Fruit fly (Drosophila melanogaster) whole organism, embryonic: ENCODE data around the gene Pex7.

Source experiments
- Ada2b ChIP-seq: fragments of 200-800 bp; sonication (Bioruptor generic); IDR thresholded peaks from 2 replicates; pipeline ENCODE4 v1.3.6; 2022; ENCODE audit warnings: missing biosample characterization, missing genetic modification characterization
- Antp ChIP-seq: fragments of 200-800 bp; sonication (Bioruptor generic); optimal IDR thresholded peaks from 3 replicates; lab custom pipeline; 2016; ENCODE audit warnings: missing biosample characterization, missing genetic modification characterization
- Bdp1 ChIP-seq: fragments of 200-800 bp; sonication (Bioruptor generic); optimal IDR thresholded peaks from 3 replicates; lab custom pipeline; 2016; ENCODE audit warnings: missing biosample characterization, missing genetic modification characterization
- CG13123 ChIP-seq: fragments of 200-800 bp; sonication (Bioruptor generic); optimal IDR thresholded peaks from 2 replicates; lab custom pipeline; 2016; ENCODE audit warnings: missing biosample characterization, missing genetic modification characterization
- CG13424 ChIP-seq: fragments of 200-800 bp; sonication (Bioruptor generic); optimal IDR thresholded peaks from 2 replicates; lab custom pipeline; 2019; ENCODE audit warnings: missing biosample characterization, mild to moderate bottlenecking, missing genetic modification characterization, moderate library complexity
- CG14050 ChIP-seq: fragments of 200-800 bp; sonication (Bioruptor generic); IDR thresholded peaks from 3 replicates; pipeline ENCODE4 v1.3.6; 2022; ENCODE audit warnings: missing biosample characterization, missing genetic modification characterization
- CG14965 ChIP-seq: fragments of 200-800 bp; sonication (Bioruptor generic); optimal IDR thresholded peaks from 2 replicates; lab custom pipeline; 2016; ENCODE audit warnings: missing biosample characterization, missing genetic modification characterization, borderline replicate concordance
- CG16863 ChIP-seq: fragments of 200-800 bp; sonication (Bioruptor generic); optimal IDR thresholded peaks from 3 replicates; lab custom pipeline; 2016; ENCODE audit warnings: missing biosample characterization, missing genetic modification characterization
- CG17328 ChIP-seq: fragments of 200-800 bp; sonication (Bioruptor generic); IDR thresholded peaks from 2 replicates; pipeline ENCODE4 v1.3.6; 2022; ENCODE audit warnings: missing biosample characterization, missing genetic modification characterization
- CG17829 ChIP-seq: fragments of 200-800 bp; optimal IDR thresholded peaks from 2 replicates; lab custom pipeline; 2019; ENCODE audit warnings: missing biosample characterization, mild to moderate bottlenecking, missing genetic modification characterization, moderate library complexity
- CG2199 ChIP-seq: fragments of 200-800 bp; sonication (Bioruptor generic); IDR thresholded peaks from 3 replicates; pipeline ENCODE4 v1.3.6; 2022; ENCODE audit warnings: missing biosample characterization, missing genetic modification characterization
- CG31365 ChIP-seq: fragments of 200-800 bp; sonication (Bioruptor generic); optimal IDR thresholded peaks from 2 replicates; lab custom pipeline; 2018; ENCODE audit warnings: missing biosample characterization, mild to moderate bottlenecking, missing genetic modification characterization
- CG32532 ChIP-seq: fragments of 200-800 bp; sonication (Bioruptor generic); IDR thresholded peaks from 2 replicates; pipeline ENCODE4 v1.3.6; 2022; ENCODE audit warnings: missing biosample characterization, missing genetic modification characterization
- CG3281 ChIP-seq: fragments of 200-800 bp; sonication (Bioruptor generic); optimal IDR thresholded peaks from 3 replicates; lab custom pipeline; 2017; ENCODE audit warnings: missing biosample characterization, mild to moderate bottlenecking, missing genetic modification characterization
- CG4328 ChIP-seq: fragments of 200-800 bp; sonication (Bioruptor generic); optimal IDR thresholded peaks from 3 replicates; lab custom pipeline; 2017; ENCODE audit warnings: missing biosample characterization, missing genetic modification reagents, missing genetic modification characterization
- CG5180 ChIP-seq: fragments of 200-800 bp; sonication (Bioruptor generic); optimal IDR thresholded peaks from 3 replicates; lab custom pipeline; 2017; ENCODE audit warnings: missing biosample characterization, missing genetic modification characterization, mild to moderate bottlenecking, moderate library complexity, missing genetic modification reagents
- CG8765 ChIP-seq: fragments of 200-800 bp; sonication (Bioruptor generic); IDR thresholded peaks from 2 replicates; pipeline ENCODE4 v1.3.6; 2022; ENCODE audit warnings: missing biosample characterization, missing genetic modification characterization
- CG9876 ChIP-seq: fragments of 200-800 bp; sonication (Bioruptor generic); optimal IDR thresholded peaks from 2 replicates; lab custom pipeline; 2016; ENCODE audit warnings: missing biosample characterization, missing genetic modification characterization
- Hsf ChIP-seq: fragments of 200-800 bp; sonication (Bioruptor generic); optimal IDR thresholded peaks from 3 replicates; lab custom pipeline; 2016; ENCODE audit warnings: missing biosample characterization, missing genetic modification characterization
- Jarid2 ChIP-seq: fragments of 200-800 bp; sonication (Bioruptor generic); optimal IDR thresholded peaks from 3 replicates; lab custom pipeline; 2017; ENCODE audit warnings: mild to moderate bottlenecking, missing biosample characterization, missing genetic modification reagents, missing genetic modification characterization
- Mes4 ChIP-seq: fragments of 200-800 bp; sonication (Bioruptor generic); optimal IDR thresholded peaks from 2 replicates; lab custom pipeline; 2016; ENCODE audit warnings: missing biosample characterization, missing genetic modification characterization
- Neu2 ChIP-seq: fragments of 200-800 bp; sonication (Bioruptor generic); optimal IDR thresholded peaks from 3 replicates; lab custom pipeline; 2016; ENCODE audit warnings: missing biosample characterization, missing genetic modification characterization, borderline replicate concordance
- Poxn ChIP-seq: fragments of 200-800 bp; sonication (Bioruptor generic); IDR thresholded peaks from 2 replicates; pipeline ENCODE4 v1.3.6; 2022; ENCODE audit warnings: missing biosample characterization, missing genetic modification characterization
- Trl ChIP-seq, 3 experiments: fragments of >200 bp in 2 of 3; fragments of 200-800 bp in 1 of 3; sonication (Bioruptor generic) in 1 of 3; optimal IDR thresholded peaks; 2 replicates in 1 of 3; 3 replicates in 2 of 3; lab custom pipeline; 2016 to 2017; ENCODE audit warnings: missing biosample characterization in 1 of 3, missing genetic modification characterization in 1 of 3
- Vsx1 ChIP-seq: fragments of 200-800 bp; sonication (Bioruptor generic); optimal IDR thresholded peaks from 2 replicates; lab custom pipeline; 2017; ENCODE audit warnings: missing biosample characterization, mild to moderate bottlenecking, missing genetic modification characterization, missing genetic modification reagents
- bbx ChIP-seq: fragments of 200-800 bp; sonication (Bioruptor generic); IDR thresholded peaks from 2 replicates; pipeline ENCODE4 v1.3.6; 2022; ENCODE audit warnings: missing biosample characterization, missing genetic modification characterization; ENCODE audit not compliant: partially characterized antibody
- ci ChIP-seq: fragments of 200-800 bp; sonication (Bioruptor generic); IDR thresholded peaks from 3 replicates; pipeline ENCODE4 v1.3.6; 2022; ENCODE audit warnings: missing biosample characterization, missing genetic modification characterization
- cwo ChIP-seq: fragments of 200-800 bp; sonication (Bioruptor generic); optimal IDR thresholded peaks from 3 replicates; lab custom pipeline; 2017; ENCODE audit warnings: missing biosample characterization, missing genetic modification characterization, mild to moderate bottlenecking, moderate library complexity, missing genetic modification reagents
- fd96Cb ChIP-seq: fragments of 200-800 bp; sonication (Bioruptor generic); optimal IDR thresholded peaks from 2 replicates; lab custom pipeline; 2018; ENCODE audit warnings: missing biosample characterization, mild to moderate bottlenecking, missing genetic modification characterization, moderate library complexity
- gem ChIP-seq: fragments of 200-800 bp; sonication (Bioruptor generic); optimal IDR thresholded peaks from 2 replicates; lab custom pipeline; 2019; ENCODE audit warnings: missing biosample characterization, mild to moderate bottlenecking, missing genetic modification characterization, moderate library complexity
- ham ChIP-seq: fragments of 200-800 bp; sonication (Bioruptor generic); IDR thresholded peaks from 2 replicates; pipeline ENCODE4 v1.3.6; 2022; ENCODE audit warnings: missing biosample characterization, missing genetic modification characterization
- jing ChIP-seq: fragments of 200-800 bp; sonication (Bioruptor generic); optimal IDR thresholded peaks from 2 replicates; lab custom pipeline; 2018; ENCODE audit warnings: missing biosample characterization, mild to moderate bottlenecking, missing genetic modification characterization
- maf-S ChIP-seq: fragments of 200-800 bp; sonication (Bioruptor generic); optimal IDR thresholded peaks from 2 replicates; lab custom pipeline; 2016; ENCODE audit warnings: missing biosample characterization, missing genetic modification characterization
- pros ChIP-seq: fragments of 200-800 bp; sonication (Bioruptor generic); optimal IDR thresholded peaks from 3 replicates; lab custom pipeline; 2019; ENCODE audit warnings: missing biosample characterization, mild to moderate bottlenecking, missing genetic modification characterization, moderate library complexity
- ro ChIP-seq: fragments of 200-800 bp; sonication (Bioruptor generic); IDR thresholded peaks from 2 replicates; pipeline ENCODE4 v1.3.6; 2022; ENCODE audit warnings: missing biosample characterization, missing genetic modification characterization
- salm ChIP-seq: fragments of 200-800 bp; sonication (Bioruptor generic); optimal IDR thresholded peaks from 2 replicates; lab custom pipeline; 2018; ENCODE audit warnings: missing biosample characterization, mild to moderate bottlenecking, missing genetic modification characterization
- sim ChIP-seq: fragments of 200-800 bp; sonication (Bioruptor generic); IDR thresholded peaks from 2 replicates; pipeline ENCODE4 v1.3.6; 2022; ENCODE audit warnings: missing biosample characterization, missing genetic modification characterization
- tll ChIP-seq, 2 experiments: fragments of 200-800 bp in 1 of 2; fragments of >200 bp in 1 of 2; sonication (Bioruptor generic) in 1 of 2; optimal IDR thresholded peaks; 2 replicates each; lab custom pipeline; 2017 to 2019; ENCODE audit warnings: missing biosample characterization in 2 of 2, missing genetic modification characterization in 2 of 2, mild to moderate bottlenecking in 1 of 2, moderate library complexity in 1 of 2
- trem ChIP-seq: fragments of 200-800 bp; optimal IDR thresholded peaks from 3 replicates; lab custom pipeline; 2019; ENCODE audit warnings: missing biosample characterization, mild to moderate bottlenecking, missing genetic modification characterization, moderate library complexity
- yki ChIP-seq: fragments of >200 bp; optimal IDR thresholded peaks from 3 replicates; lab custom pipeline; 2018
- zen ChIP-seq: fragments of 200-800 bp; sonication (Bioruptor generic); optimal IDR thresholded peaks from 3 replicates; lab custom pipeline; 2018; ENCODE audit warnings: missing biosample characterization, mild to moderate bottlenecking, missing genetic modification characterization, moderate library complexity

Gene Pex7

DNA sequence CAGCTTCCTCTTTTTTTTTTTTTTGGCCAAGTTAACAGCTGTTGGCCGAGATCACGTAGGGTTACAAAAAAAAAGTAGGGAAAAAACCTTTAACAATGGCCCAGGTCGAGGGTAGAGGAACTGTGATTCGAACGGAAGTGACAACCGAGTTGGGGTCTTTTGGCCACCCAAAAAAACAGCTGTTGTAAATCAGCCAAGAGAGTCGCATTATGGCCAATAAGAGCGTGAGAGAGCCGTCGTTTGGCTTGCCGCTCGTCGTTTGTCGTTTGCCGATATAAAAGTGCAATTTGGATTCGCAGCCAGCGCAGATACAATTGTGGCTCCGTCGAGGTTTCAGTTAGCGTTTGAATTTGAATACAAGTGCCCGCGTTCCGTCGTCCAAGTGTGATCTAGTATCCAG is 6.8 kb upstream of the Pex7 start, which contains the start of gene Cpr66D:
TSS of gene Cpr66D (plus strand) at position 301 of the 400 bp plus-strand sequence.
- TF ChIP-seq cwo (GFP tag; lab: Kevin White, UChicago) (no peak), Trl (optimal IDR thresholded peaks at IDR 0.05; lab: Kevin White, UChicago) (peak in 1 of 2 experiments; percentile 2), Trl (GFP tag; optimal IDR thresholded peaks at IDR 0.05; lab: Kevin White, UChicago) (no peak)

- TF ChIP-seq Antp (no peak), trem (tag; lab: Kevin White, UChicago) (no peak), CG3281 (no peak)
Measured at dm6 chr3L:8641049-8641448, 5.9 kb upstream of the Pex7 start.

DNA sequence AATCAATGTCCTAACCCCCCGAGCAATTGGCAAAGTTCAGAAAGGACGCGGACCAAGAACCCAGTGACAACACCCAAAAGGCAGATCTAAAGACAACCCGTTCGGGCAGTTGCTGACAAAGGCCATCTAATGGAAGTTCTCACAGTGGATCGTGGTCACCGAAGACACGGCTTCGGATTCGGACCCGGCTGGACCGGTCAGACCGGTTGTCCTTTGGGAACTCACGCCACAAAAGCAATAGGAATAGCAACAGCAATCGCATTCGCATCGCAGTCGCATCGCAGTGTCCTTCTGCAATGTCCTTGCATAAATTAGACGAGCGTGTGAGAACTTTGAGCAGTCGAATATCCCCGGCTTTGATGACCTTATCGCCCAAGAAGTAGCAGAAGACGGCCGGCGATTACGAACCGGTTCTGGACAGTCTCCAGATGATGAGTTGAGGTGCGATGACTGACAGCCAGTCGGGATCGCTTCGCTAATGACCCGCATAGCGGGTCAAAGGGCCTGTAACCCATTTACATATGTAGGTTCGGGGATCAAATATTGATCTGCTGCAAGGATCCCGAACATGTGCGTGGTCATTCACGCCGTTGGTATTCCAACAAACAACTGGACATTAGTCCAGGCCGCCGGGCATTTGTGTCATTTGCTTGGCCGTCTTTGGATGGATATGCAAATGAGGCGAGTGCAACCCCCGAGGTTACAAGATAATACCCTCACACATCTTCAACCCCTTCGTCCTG is 3.0 kb upstream of the Pex7 start:
- TF ChIP-seq CG8765 (GFP tag; lab: Robert Waterston, UW), result no peak
- no peak for TF ChIP-seq CG5180 (GFP tag; lab: Kevin White, UChicago)
- TF ChIP-seq ham (GFP tag; lab: Robert Waterston, UW), result no peak
- TF ChIP-seq tll (GFP tag; optimal IDR thresholded peaks at IDR 0.05; lab: Kevin White, UChicago), result peak in 1 of 2 experiments; percentile 63
- TF ChIP-seq CG17829, result no peak
- no peak for TF ChIP-seq maf-S (GFP tag; lab: Kevin White, UChicago)
- no peak for TF ChIP-seq CG13424
- TF ChIP-seq pros (GFP tag; lab: Kevin White, UChicago), result peak; percentile 62
- no peak for TF ChIP-seq fd96Cb (tag; lab: Kevin White, UChicago)
- TF ChIP-seq zen, result peak; percentile 77
- TF ChIP-seq, all 482 proteins: peak for 3

DNA sequence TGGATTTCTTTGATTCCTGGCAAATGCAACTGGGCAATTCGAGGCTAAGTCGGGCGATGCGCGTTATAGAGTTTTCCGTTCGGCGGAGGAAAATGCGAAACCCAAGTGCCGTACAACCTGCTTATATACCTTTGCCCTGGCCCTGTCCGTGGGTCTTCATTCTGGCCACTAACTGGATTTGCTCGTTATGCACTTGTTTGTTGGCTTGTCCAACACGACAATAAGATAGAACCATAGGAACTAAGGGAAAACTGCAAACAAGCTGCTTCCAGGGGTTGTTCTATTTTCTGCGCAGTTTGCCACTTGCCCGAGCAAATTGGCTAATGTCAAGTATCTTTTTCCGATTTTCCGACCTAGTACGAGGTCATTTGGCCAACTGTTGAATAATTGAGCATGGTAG is 1.9 kb downstream of the Pex7 start, which contains the start of gene Arr2:
TSS of gene Arr2 (minus strand) at position 101 of the 400 bp plus-strand sequence.
- no peak for TF ChIP-seq Neu2 (GFP tag; lab: Kevin White, UChicago)
- no peak for TF ChIP-seq CG16863 (GFP tag; lab: Kevin White, UChicago)
- TF ChIP-seq Hsf (GFP tag; lab: Kevin White, UChicago), result no peak
- TF ChIP-seq pros (GFP tag; lab: Kevin White, UChicago), result no peak
- TF ChIP-seq sim, result no peak
- TF ChIP-seq ro (GFP tag; lab: Robert Waterston, UW), result no peak
- no peak for TF ChIP-seq salm
- TF ChIP-seq Bdp1 (GFP tag; lab: Kevin White, UChicago), result no peak
- TF ChIP-seq Ada2b (GFP tag; lab: Robert Waterston, UW), result no peak
- TF ChIP-seq CG9876 (GFP tag; lab: Kevin White, UChicago), result no peak
- TF ChIP-seq Jarid2 (GFP tag; lab: Kevin White, UChicago), result no peak
- TF ChIP-seq CG14050 (GFP tag; lab: Robert Waterston, UW), result no peak

- TF ChIP-seq zen, result peak; percentile 32
- no peak for TF ChIP-seq CG13123 (GFP tag; lab: Kevin White, UChicago)
- TF ChIP-seq CG2199 (GFP tag; lab: Robert Waterston, UW), result 0 out of 3 replicates have a peak, but pooled peaks have one; percentile 26
- TF ChIP-seq CG4328 (GFP tag; lab: Kevin White, UChicago), result no peak
- no peak for TF ChIP-seq Poxn (GFP tag; lab: Robert Waterston, UW)
- TF ChIP-seq yki, result no peak
- no peak for TF ChIP-seq gem (tag; lab: Kevin White, UChicago)
- TF ChIP-seq CG17328 (GFP tag; lab: Robert Waterston, UW), result no peak
- peak; percentile 30; the same call in 1 of the 2 replicates for TF ChIP-seq bbx (GFP tag; lab: Robert Waterston, UW)
- TF ChIP-seq jing (GFP tag; lab: Kevin White, UChicago), result no peak
- peak; percentile 97 for TF ChIP-seq CG31365 (tag; lab: Kevin White, UChicago)
- TF ChIP-seq CG14965 (GFP tag; lab: Kevin White, UChicago), result no peak
- no peak for TF ChIP-seq ci (GFP tag; lab: Robert Waterston, UW)
- no peak for TF ChIP-seq Mes4
- TF ChIP-seq Vsx1 (GFP tag; lab: Kevin White, UChicago), result no peak
- peak; percentile 51; the same call in 1 of the 2 replicates for TF ChIP-seq CG32532 (GFP tag; lab: Robert Waterston, UW)
Measured at dm6 chr3L:8651876-8652571, 5.1 kb downstream of the Pex7 start.
